Fruit fly (Drosophila melanogaster): Measurements from ENCODE around the gene Shaw.

DNA sequence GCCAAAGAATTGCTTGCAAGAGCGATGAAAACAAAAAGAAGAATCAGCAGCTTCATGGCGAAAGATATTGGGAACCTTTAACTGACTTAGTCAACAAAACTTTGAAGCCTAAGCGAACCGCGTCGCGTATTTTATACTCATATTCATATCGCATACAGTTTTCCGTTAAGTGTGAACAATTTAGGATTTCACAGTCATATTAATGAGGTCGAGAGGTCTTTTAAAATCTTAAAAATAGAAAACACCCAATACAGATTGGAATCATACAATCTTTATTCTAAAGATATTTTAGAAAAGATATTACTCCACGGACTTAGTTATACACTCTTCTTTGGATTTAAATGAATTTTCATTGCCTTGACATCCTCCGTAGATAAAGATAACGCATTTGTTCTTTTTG, 24.2 kb upstream of the Shaw start, which contains the start of gene Acp24A4:
- TF ChIP-seq CG8478 (optimal IDR thresholded peaks at IDR 0.05) = no peak
- no peak for TF ChIP-seq psq (optimal IDR thresholded peaks at IDR 0.05)
- no peak for TF ChIP-seq Dll (optimal IDR thresholded peaks at IDR 0.05)

Measured in whole organism.